Worm (Caenorhabditis elegans): ENCODE results near the gene sedl-1.

sedl-1 gene

ce11 chrX:1393891-1394290 is 46.2 kb downstream of the sedl-1 start, which contains the start of gene F56C3.9:
TSS of gene F56C3.9 (minus strand) at chrX:1393991.
- TF ChIP-seq ceh-45 (GFP tag; IDR thresholded peaks at IDR 0.05), result no peak
- TF ChIP-seq elt-4 (tag; optimal IDR thresholded peaks at IDR 0.05), result no peak
- TF ChIP-seq C08G9.2 (tag; optimal IDR thresholded peaks at IDR 0.05), result no peak
- TF ChIP-seq fax-1 (tag; optimal IDR thresholded peaks at IDR 0.05), result no peak
- no peak for TF ChIP-seq T23F11.4 (GFP tag; optimal IDR thresholded peaks at IDR 0.05)
- TF ChIP-seq ceh-34 (tag; optimal IDR thresholded peaks at IDR 0.05), result no peak
- TF ChIP-seq unc-3 (GFP tag; conservative IDR thresholded peaks at IDR 0.05), result no peak
- TF ChIP-seq unc-3 (tag; optimal IDR thresholded peaks at IDR 0.05), result no peak
- TF ChIP-seq ztf-16 (tag; optimal IDR thresholded peaks at IDR 0.05), result no peak
- TF ChIP-seq ceh-18 (tag; optimal IDR thresholded peaks at IDR 0.05), result no peak
- no peak for TF ChIP-seq hlh-6 (tag; optimal IDR thresholded peaks at IDR 0.05)
- no peak for TF ChIP-seq odd-2 (tag; optimal IDR thresholded peaks at IDR 0.05)
- no peak for TF ChIP-seq sdc-2 (tag; optimal IDR thresholded peaks at IDR 0.05)
- TF ChIP-seq dmd-4 (tag; optimal IDR thresholded peaks at IDR 0.05; ENCODE audit: borderline replicate concordance), result no peak
- TF ChIP-seq eyg-1 (tag; optimal IDR thresholded peaks at IDR 0.05), result no peak
- no peak for TF ChIP-seq nhr-11 (tag; optimal IDR thresholded peaks at IDR 0.05)

ce11 chrX:1389382-1389983 is 50.6 kb downstream of the sedl-1 start:
- no peak for TF ChIP-seq K09A11.1 (tag; optimal IDR thresholded peaks at IDR 0.05; ENCODE audit: insufficient read depth)
- TF ChIP-seq hlh-30 (tag; optimal IDR thresholded peaks at IDR 0.05; ENCODE audit: insufficient read depth), result peak; percentile 73
- no peak for TF ChIP-seq pros-1 (tag; optimal IDR thresholded peaks at IDR 0.05)
- no peak for TF ChIP-seq unc-86 (tag; optimal IDR thresholded peaks at IDR 0.05)
- TF ChIP-seq T23F11.4 (GFP tag; optimal IDR thresholded peaks at IDR 0.05), result no peak
- no peak for TF ChIP-seq fkh-6 (tag; optimal IDR thresholded peaks at IDR 0.05)
- no peak for TF ChIP-seq hlh-13 (GFP tag; optimal IDR thresholded peaks at IDR 0.05)
- no peak for TF ChIP-seq ceh-22 (tag; optimal IDR thresholded peaks at IDR 0.05)
- TF ChIP-seq dmd-4 (tag; optimal IDR thresholded peaks at IDR 0.05; ENCODE audit: borderline replicate concordance), result no peak
- no peak for TF ChIP-seq pag-3 (tag; optimal IDR thresholded peaks at IDR 0.05; ENCODE audit: borderline replicate concordance)
- no peak for TF ChIP-seq nhr-11 (tag; optimal IDR thresholded peaks at IDR 0.05)
- TF ChIP-seq nfya-1 (tag; optimal IDR thresholded peaks at IDR 0.05), result peak; percentile 19
- no peak for TF ChIP-seq madf-2 (tag; optimal IDR thresholded peaks at IDR 0.05)
- TF ChIP-seq ceh-31 (tag; optimal IDR thresholded peaks at IDR 0.05), result peak; percentile 44
- TF ChIP-seq sdc-2 (tag; optimal IDR thresholded peaks at IDR 0.05), result peak; percentile 98
- no peak for TF ChIP-seq Y22D7AL.16 (tag; optimal IDR thresholded peaks at IDR 0.05)
- TF ChIP-seq unc-42 (tag; optimal IDR thresholded peaks at IDR 0.05), result peak; percentile 50
- TF ChIP-seq hlh-8 (tag; optimal IDR thresholded peaks at IDR 0.05), result no peak
- no peak for TF ChIP-seq odd-2 (tag; optimal IDR thresholded peaks at IDR 0.05)
- no peak for TF ChIP-seq ahr-1 (tag; optimal IDR thresholded peaks at IDR 0.05)
- no peak for TF ChIP-seq ceh-2 (tag; optimal IDR thresholded peaks at IDR 0.05)
- TF ChIP-seq fkh-10 (GFP tag; optimal IDR thresholded peaks at IDR 0.05), result no peak
- no peak for TF ChIP-seq eyg-1 (tag; optimal IDR thresholded peaks at IDR 0.05)
- TF ChIP-seq elt-2 (tag; optimal IDR thresholded peaks at IDR 0.05), result no peak
- TF ChIP-seq ceh-34 (tag; optimal IDR thresholded peaks at IDR 0.05), result no peak
